Fruit fly (Drosophila melanogaster) whole organism, pupa: Measurements from ENCODE around the gene CG32219.
A peak's percentile ranks its signal among the peaks of the same experiment; 100 is the strongest.

Experiments used
- CG12605 ChIP-seq: fragments of 200-800 bp; sonication (Bioruptor generic); IDR thresholded peaks from 2 replicates; pipeline ENCODE4 v1.3.6; 2022; ENCODE audit warnings: missing biosample characterization, missing genetic modification characterization
- CG14655 ChIP-seq: fragments of 200-800 bp; sonication (Bioruptor generic); optimal IDR thresholded peaks from 3 replicates; lab custom pipeline; 2017; ENCODE audit warnings: mild to moderate bottlenecking, missing biosample characterization, missing genetic modification reagents, missing genetic modification characterization
- CG17806 ChIP-seq: fragments of 200-800 bp; sonication (Bioruptor generic); optimal IDR thresholded peaks from 2 replicates; lab custom pipeline; 2018; ENCODE audit warnings: missing biosample characterization, mild to moderate bottlenecking, missing genetic modification characterization, moderate library complexity
- CG34367 ChIP-seq: fragments of 200-800 bp; sonication (Bioruptor generic); optimal IDR thresholded peaks from 2 replicates; lab custom pipeline; 2018; ENCODE audit warnings: missing biosample characterization, mild to moderate bottlenecking, missing genetic modification characterization
- CG4496 ChIP-seq: fragments of 200-800 bp; sonication (Bioruptor generic); IDR thresholded peaks from 3 replicates; pipeline ENCODE4 v1.3.6; 2022; ENCODE audit warnings: missing biosample characterization, missing genetic modification characterization
- D1 ChIP-seq: fragments of 200-800 bp; sonication (Bioruptor generic); optimal IDR thresholded peaks from 2 replicates; lab custom pipeline; 2018; ENCODE audit warnings: missing biosample characterization, mild to moderate bottlenecking, missing genetic modification characterization, moderate library complexity
- EcR ChIP-seq: fragments of 200-800 bp; sonication (Bioruptor generic); optimal IDR thresholded peaks from 3 replicates; lab custom pipeline; 2019; ENCODE audit warnings: missing biosample characterization, missing genetic modification characterization, mild to moderate bottlenecking, moderate library complexity, missing genetic modification reagents
- Pif1A ChIP-seq: fragments of 200-800 bp; sonication (Bioruptor generic); optimal IDR thresholded peaks from 3 replicates; lab custom pipeline; 2016; ENCODE audit warnings: missing biosample characterization, missing genetic modification characterization
- gl ChIP-seq: fragments of 200-800 bp; sonication (Bioruptor generic); optimal IDR thresholded peaks from 2 replicates; lab custom pipeline; 2018; ENCODE audit warnings: missing biosample characterization, mild to moderate bottlenecking, missing genetic modification characterization
- rn ChIP-seq: fragments of 200-800 bp; sonication (Bioruptor generic); IDR thresholded peaks from 2 replicates; pipeline ENCODE4 v1.3.6; 2022; ENCODE audit warnings: missing biosample characterization, missing genetic modification characterization

DNA sequence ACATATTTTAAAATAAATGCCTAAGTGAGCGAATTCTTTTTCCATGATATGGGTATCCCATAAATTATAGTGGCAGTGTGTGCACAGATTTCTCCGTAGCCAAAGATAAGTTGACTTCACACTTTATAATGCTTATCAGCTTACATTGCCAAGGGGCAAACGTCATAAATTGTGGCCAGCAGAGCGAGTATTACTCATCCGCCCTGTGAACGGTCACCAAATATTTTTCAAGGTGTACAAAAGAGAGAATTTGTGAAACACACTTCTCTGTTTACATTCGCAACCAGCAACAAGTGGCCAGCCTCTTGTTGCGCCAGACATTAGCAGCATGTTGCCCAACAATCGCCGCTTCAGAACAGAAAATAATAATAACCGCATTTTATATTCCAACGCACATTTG, 18.0 kb downstream of the CG32219 start:
- TF ChIP-seq D1 (tag; lab: Kevin White, UChicago) (no peak), rn (GFP tag; lab: Robert Waterston, UW) (no peak), gl (tag; lab: Kevin White, UChicago) (no peak), CG4496 (GFP tag; lab: Robert Waterston, UW) (no peak; the same call in 2 of the 3 replicates), Pif1A (GFP tag; lab: Kevin White, UChicago) (peak; percentile 35), CG17806 (no peak), CG14655 (no peak), CG34367 (no peak), CG12605 (peak; percentile 62), EcR (no peak)
